Fruit fly (Drosophila melanogaster): ENCODE data around the gene pigs.
A peak's percentile ranks its signal among the peaks of the same experiment; 100 is the strongest.

DNA sequence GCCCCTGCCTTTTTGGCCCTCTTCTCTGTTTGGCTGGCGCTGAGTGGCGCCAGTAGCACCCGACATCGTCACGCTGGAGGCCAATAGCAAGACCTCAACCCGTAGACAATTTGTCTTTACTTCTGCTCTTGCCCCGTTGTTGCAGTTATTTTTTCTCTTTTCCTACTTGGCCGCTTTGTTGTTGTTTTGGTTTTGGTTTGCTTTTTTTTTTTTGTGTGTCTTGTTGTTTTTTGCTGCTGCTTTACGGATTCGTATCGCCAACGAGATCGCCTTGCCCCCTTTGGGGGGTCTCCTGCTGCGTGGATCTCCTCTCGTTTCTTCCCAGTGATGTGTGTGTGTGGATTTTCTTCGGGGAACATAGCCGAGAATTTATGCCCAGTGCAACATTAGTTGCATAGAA, 32.0 kb downstream of the pigs start:
- no peak for TF ChIP-seq CG8319 (GFP tag; optimal IDR thresholded peaks at IDR 0.05)
- TF ChIP-seq net (GFP tag; optimal IDR thresholded peaks at IDR 0.05) = peak; percentile 45
- TF ChIP-seq Hr38 (GFP tag; optimal IDR thresholded peaks at IDR 0.05) = no peak
- no peak for TF ChIP-seq esn (GFP tag; optimal IDR thresholded peaks at IDR 0.05)
- TF ChIP-seq Lpt (GFP tag; optimal IDR thresholded peaks at IDR 0.05) = peak; percentile 73
- peak in 1 of 2 experiments; percentile 64 for TF ChIP-seq salr (GFP tag; optimal IDR thresholded peaks at IDR 0.05)
- peak; percentile 70 for TF ChIP-seq CG6276 (GFP tag; optimal IDR thresholded peaks at IDR 0.05)
- TF ChIP-seq spab (GFP tag; optimal IDR thresholded peaks at IDR 0.05) = peak; percentile 5
- no peak for TF ChIP-seq fkh (GFP tag; optimal IDR thresholded peaks at IDR 0.05)
- TF ChIP-seq CG6854 (GFP tag; optimal IDR thresholded peaks at IDR 0.05) = no peak
- no peak for TF ChIP-seq svp (GFP tag)
- TF ChIP-seq Sox102F (GFP tag; optimal IDR thresholded peaks at IDR 0.05) = no peak

Data from whole organism, prepupa.